Worm (Caenorhabditis elegans) whole organism, late embryonic: ENCODE results near the gene F10C1.23.

Experiments
- F13H6.1 ChIP-seq: sonication (generic microtip); optimal IDR thresholded peaks from 2 replicates; lab custom pipeline; 2016; ENCODE audit warnings: missing genetic modification characterization, missing compliant biosample characterization
- K02D7.2 ChIP-seq: sonication (generic microtip); optimal IDR thresholded peaks from 2 replicates; lab custom pipeline; 2017; ENCODE audit warnings: mild to moderate bottlenecking, missing genetic modification characterization, missing compliant biosample characterization
- K09A11.1 ChIP-seq: sonication (generic microtip); optimal IDR thresholded peaks from 2 replicates; lab custom pipeline; 2017; ENCODE audit warnings: antibody characterized with exemption, mild to moderate bottlenecking, missing genetic modification characterization, missing compliant biosample characterization; ENCODE audit not compliant: insufficient read depth
- Y22D7AL.16 ChIP-seq: sonication (generic microtip); optimal IDR thresholded peaks from 2 replicates; lab custom pipeline; 2016; ENCODE audit warnings: missing genetic modification characterization, missing compliant biosample characterization
- ceh-14 ChIP-seq: sonication (generic microtip); optimal IDR thresholded peaks from 2 replicates; lab custom pipeline; 2016; ENCODE audit warnings: missing genotype, missing genetic modification characterization, missing compliant biosample characterization
- ceh-18 ChIP-seq: sonication (generic microtip); optimal IDR thresholded peaks from 2 replicates; lab custom pipeline; 2016; ENCODE audit warnings: missing genetic modification characterization, missing compliant biosample characterization
- ceh-19 ChIP-seq: fragments of 200-800 bp; sonication (Bioruptor generic); optimal IDR thresholded peaks from 2 replicates; lab custom pipeline; 2018; ENCODE audit warnings: mild to moderate bottlenecking, missing genetic modification characterization, missing compliant biosample characterization
- ceh-22 ChIP-seq: sonication (generic microtip); optimal IDR thresholded peaks from 2 replicates; lab custom pipeline; 2017; ENCODE audit warnings: missing biosample characterization, missing genetic modification characterization
- ceh-24 ChIP-seq: sonication (generic microtip); optimal IDR thresholded peaks from 2 replicates; lab custom pipeline; 2016; ENCODE audit warnings: mild to moderate bottlenecking, missing genetic modification characterization, missing compliant biosample characterization
- ceh-31 ChIP-seq: sonication (generic microtip); optimal IDR thresholded peaks from 2 replicates; lab custom pipeline; 2016; ENCODE audit warnings: missing genetic modification characterization, missing compliant biosample characterization
- ceh-45 ChIP-seq: fragments of 200-800 bp; sonication (Bioruptor generic); IDR thresholded peaks from 2 replicates; pipeline ENCODE4 v1.3.6; 2022; ENCODE audit warnings: missing genetic modification reagents, missing genetic modification characterization, missing compliant biosample characterization
- ceh-48 ChIP-seq: sonication (generic microtip); optimal IDR thresholded peaks from 2 replicates; lab custom pipeline; 2016; ENCODE audit warnings: missing genetic modification characterization, inconsistent platforms, missing compliant biosample characterization
- che-1 ChIP-seq: sonication (generic microtip); optimal IDR thresholded peaks from 2 replicates; lab custom pipeline; 2016; ENCODE audit warnings: mild to moderate bottlenecking, missing genetic modification characterization, missing compliant biosample characterization
- elt-4 ChIP-seq: sonication (generic microtip); optimal IDR thresholded peaks from 2 replicates; lab custom pipeline; 2016; ENCODE audit warnings: missing genetic modification characterization, missing compliant biosample characterization
- eyg-1 ChIP-seq: sonication (generic microtip); optimal IDR thresholded peaks from 2 replicates; lab custom pipeline; 2016; ENCODE audit warnings: missing genotype, missing genetic modification characterization, missing compliant biosample characterization
- fax-1 ChIP-seq: sonication (generic microtip); optimal IDR thresholded peaks from 2 replicates; lab custom pipeline; 2016; ENCODE audit warnings: missing genotype, missing genetic modification characterization, missing compliant biosample characterization
- gmeb-2 ChIP-seq: sonication (generic microtip); optimal IDR thresholded peaks from 2 replicates; lab custom pipeline; 2016; ENCODE audit warnings: missing genetic modification characterization, inconsistent platforms, missing compliant biosample characterization
- hlh-13 ChIP-seq: fragments of 200-800 bp; sonication (Bioruptor generic); optimal IDR thresholded peaks from 2 replicates; lab custom pipeline; 2018; ENCODE audit warnings: mild to moderate bottlenecking, missing genetic modification characterization, missing compliant biosample characterization
- hlh-6 ChIP-seq: sonication (generic microtip); optimal IDR thresholded peaks from 2 replicates; lab custom pipeline; 2016; ENCODE audit warnings: missing genotype, missing genetic modification characterization, missing compliant biosample characterization
- hlh-8 ChIP-seq: sonication (generic microtip); optimal IDR thresholded peaks from 2 replicates; lab custom pipeline; 2016; ENCODE audit warnings: missing genotype, missing genetic modification characterization, missing compliant biosample characterization
- lin-11 ChIP-seq: fragments of 200-800 bp; sonication (Bioruptor generic); optimal IDR thresholded peaks from 2 replicates; lab custom pipeline; 2018; ENCODE audit warnings: mild to moderate bottlenecking, missing genetic modification characterization, missing compliant biosample characterization
- madf-2 ChIP-seq: sonication (generic microtip); optimal IDR thresholded peaks from 2 replicates; lab custom pipeline; 2017; ENCODE audit warnings: missing genetic modification characterization, missing compliant biosample characterization
- nhr-11 ChIP-seq: fragments of 150-350 bp; optimal IDR thresholded peaks from 2 replicates; lab custom pipeline; 2014; ENCODE audit warnings: missing biosample characterization, missing genetic modification characterization
- npax-4 ChIP-seq: sonication (generic microtip); optimal IDR thresholded peaks from 2 replicates; lab custom pipeline; 2016; ENCODE audit warnings: missing genetic modification characterization, missing compliant biosample characterization
- odd-2 ChIP-seq: sonication (generic microtip); optimal IDR thresholded peaks from 2 replicates; lab custom pipeline; 2017; ENCODE audit warnings: antibody characterized with exemption, mild to moderate bottlenecking, missing genetic modification characterization, missing compliant biosample characterization
- pat-9 ChIP-seq: fragments of 200-800 bp; sonication (Bioruptor generic); optimal IDR thresholded peaks from 2 replicates; lab custom pipeline; 2018; ENCODE audit warnings: mild to moderate bottlenecking, missing genetic modification characterization, moderate library complexity, missing compliant biosample characterization
- pax-1 ChIP-seq: fragments of 150-350 bp; optimal IDR thresholded peaks from 2 replicates; lab custom pipeline; 2014; ENCODE audit warnings: missing biosample characterization, missing genetic modification characterization
- pha-4 ChIP-seq: fragments of 150-350 bp; optimal IDR thresholded peaks from 2 replicates; lab custom pipeline; 2018; ENCODE audit warnings: missing biosample characterization, missing genetic modification reagents, missing genetic modification characterization
- pqm-1 ChIP-seq: sonication (generic microtip); optimal IDR thresholded peaks from 2 replicates; lab custom pipeline; 2016; ENCODE audit warnings: missing genetic modification characterization, missing compliant biosample characterization
- pros-1 ChIP-seq: fragments of 150-350 bp; optimal IDR thresholded peaks from 2 replicates; lab custom pipeline; 2014; ENCODE audit warnings: missing biosample characterization, missing genetic modification reagents, missing genetic modification characterization
- ref-2 ChIP-seq: sonication (generic microtip); optimal IDR thresholded peaks from 2 replicates; lab custom pipeline; 2016; ENCODE audit warnings: missing genetic modification characterization, missing compliant biosample characterization
- rnt-1 ChIP-seq: sonication (generic microtip); optimal IDR thresholded peaks from 2 replicates; lab custom pipeline; 2016; ENCODE audit warnings: missing genetic modification characterization, missing compliant biosample characterization
- sdc-2 ChIP-seq: sonication (generic microtip); optimal IDR thresholded peaks from 2 replicates; lab custom pipeline; 2016; ENCODE audit warnings: missing genotype, missing genetic modification characterization, missing compliant biosample characterization
- syd-9 ChIP-seq: sonication (generic microtip); optimal IDR thresholded peaks from 2 replicates; lab custom pipeline; 2016; ENCODE audit warnings: mild to moderate bottlenecking, missing genetic modification characterization, moderate library complexity, missing compliant biosample characterization
- tbx-7 ChIP-seq: sonication (generic microtip); optimal IDR thresholded peaks from 2 replicates; lab custom pipeline; 2016; ENCODE audit warnings: missing genotype, missing genetic modification characterization, missing compliant biosample characterization
- unc-42 ChIP-seq: sonication (generic microtip); optimal IDR thresholded peaks from 2 replicates; lab custom pipeline; 2016; ENCODE audit warnings: missing genotype, missing genetic modification characterization, missing compliant biosample characterization
- unc-55 ChIP-seq: sonication (generic microtip); optimal IDR thresholded peaks from 2 replicates; lab custom pipeline; 2017; ENCODE audit warnings: missing biosample characterization, missing genetic modification reagents, missing genetic modification characterization
- unc-86 ChIP-seq: sonication (generic microtip); optimal IDR thresholded peaks from 2 replicates; lab custom pipeline; 2016; ENCODE audit warnings: missing genetic modification characterization, missing compliant biosample characterization
- zip-5 ChIP-seq: sonication (generic microtip); optimal IDR thresholded peaks from 2 replicates; lab custom pipeline; 2016; ENCODE audit warnings: missing genetic modification characterization, missing compliant biosample characterization
- ztf-16 ChIP-seq: sonication (generic microtip); optimal IDR thresholded peaks from 2 replicates; lab custom pipeline; 2017; ENCODE audit warnings: missing genetic modification characterization, missing compliant biosample characterization

Gene F10C1.23

ce11 chrII:5801075-5801474 lies 43.2 kb downstream of the F10C1.23 start, which contains the start of the genes K05F1.9 and K05F1.1:
Gene K05F1.9, minus strand, starts transcription at chrII:5801175.
Gene K05F1.1, plus strand, starts transcription at chrII:5801382.
- no peak for TF ChIP-seq ceh-48 (tag; lab: Kevin White, UChicago)
- no peak for TF ChIP-seq ceh-22 (tag; lab: Kevin White, UChicago)
- no peak for TF ChIP-seq zip-5 (tag; lab: Kevin White, UChicago)
- no peak for TF ChIP-seq hlh-13 (GFP tag; lab: Kevin White, UChicago)
- TF ChIP-seq pha-4 (tag; lab: Kevin White, UChicago): no peak
- TF ChIP-seq ceh-45: no peak
- TF ChIP-seq ref-2 (tag; lab: Kevin White, UChicago): no peak
- TF ChIP-seq ceh-19 (GFP tag; lab: Kevin White, UChicago): no peak
- TF ChIP-seq F13H6.1: no peak
- TF ChIP-seq ceh-18: no peak
- no peak for TF ChIP-seq pax-1 (tag; lab: Kevin White, UChicago)
- TF ChIP-seq tbx-7: no peak
- no peak for TF ChIP-seq K02D7.2 (tag; lab: Kevin White, UChicago)
- no peak for TF ChIP-seq pqm-1
- no peak for TF ChIP-seq K09A11.1 (tag; lab: Kevin White, UChicago)
- no peak for TF ChIP-seq lin-11
- TF ChIP-seq madf-2 (tag; lab: Kevin White, UChicago): no peak
- no peak for TF ChIP-seq che-1 (tag; lab: Kevin White, UChicago)
- no peak for TF ChIP-seq hlh-6
- TF ChIP-seq npax-4 (tag; lab: Kevin White, UChicago): no peak

- no peak for TF ChIP-seq odd-2 (tag; lab: Kevin White, UChicago)
- no peak for TF ChIP-seq che-1 (tag; lab: Kevin White, UChicago)
- TF ChIP-seq pat-9: no peak
- TF ChIP-seq hlh-6: no peak
- no peak for TF ChIP-seq hlh-8 (tag; lab: Kevin White, UChicago)
- TF ChIP-seq rnt-1: no peak
- TF ChIP-seq gmeb-2 (tag; lab: Kevin White, UChicago): no peak
- TF ChIP-seq pqm-1: no peak
- no peak for TF ChIP-seq eyg-1
- no peak for TF ChIP-seq unc-42 (tag; lab: Kevin White, UChicago)
- no peak for TF ChIP-seq Y22D7AL.16
- no peak for TF ChIP-seq ztf-16 (tag; lab: Kevin White, UChicago)
- no peak for TF ChIP-seq fax-1 (tag; lab: Kevin White, UChicago)
- no peak for TF ChIP-seq K09A11.1 (tag; lab: Kevin White, UChicago)
- TF ChIP-seq elt-4 (tag; lab: Kevin White, UChicago): no peak
- TF ChIP-seq sdc-2 (tag; lab: Kevin White, UChicago): no peak
Observed at ce11 chrII:5804288-5804687, 46.4 kb downstream of the F10C1.23 start.

ce11 chrII:5805303-5805702 lies 47.5 kb downstream of the F10C1.23 start, which contains the start of gene K05F1.10:
Gene K05F1.10, minus strand, starts transcription at chrII:5805473.
- TF ChIP-seq nhr-11 (tag; lab: Kevin White, UChicago) (no peak), pros-1 (tag; lab: Kevin White, UChicago) (no peak), ceh-14 (tag; lab: Kevin White, UChicago) (no peak), unc-86 (tag; lab: Kevin White, UChicago) (no peak), ceh-18 (no peak), ceh-31 (tag; lab: Kevin White, UChicago) (no peak), syd-9 (tag; lab: Kevin White, UChicago) (no peak), ref-2 (tag; lab: Kevin White, UChicago) (no peak), ceh-48 (tag; lab: Kevin White, UChicago) (no peak), ztf-16 (tag; lab: Kevin White, UChicago) (no peak), odd-2 (tag; lab: Kevin White, UChicago) (no peak), ceh-24 (tag; lab: Kevin White, UChicago) (no peak), unc-55 (GFP tag; lab: Kevin White, UChicago) (no peak), ceh-45 (no peak)
